Fruit fly (Drosophila melanogaster): ENCODE measurements around the gene Ggt-1.

The Ggt-1 gene

dm6 chrX:18467881-18468280 lies 44.4 kb downstream of the Ggt-1 start (continued):
- TF ChIP-seq Taf1 (GFP tag; IDR thresholded peaks at IDR 0.05) (no peak), inv (GFP tag; IDR thresholded peaks at IDR 0.05; ENCODE audit: partially characterized antibody) (no peak), Sry-δ (GFP tag; optimal IDR thresholded peaks at IDR 0.05) (no peak), psq (GFP tag; optimal IDR thresholded peaks at IDR 0.05) (no peak), CG15479 (GFP tag; optimal IDR thresholded peaks at IDR 0.05) (no peak), tup (GFP tag; optimal IDR thresholded peaks at IDR 0.05) (no peak), CG4730 (GFP tag; IDR thresholded peaks at IDR 0.05) (no peak), CG32772 (GFP tag; IDR thresholded peaks at IDR 0.05) (no peak), CG18262 (tag; optimal IDR thresholded peaks at IDR 0.05) (no peak), ERR (GFP tag; optimal IDR thresholded peaks at IDR 0.05) (no peak), ac (GFP tag; optimal IDR thresholded peaks at IDR 0.05) (no peak), CG1233 (GFP tag; optimal IDR thresholded peaks at IDR 0.05) (no peak), hth (optimal IDR thresholded peaks at IDR 0.05) (no peak), Bteb2 (GFP tag; optimal IDR thresholded peaks at IDR 0.05) (no peak), CG15073 (GFP tag; optimal IDR thresholded peaks at IDR 0.05) (no peak), CG2678 (tag; optimal IDR thresholded peaks at IDR 0.05) (peak; percentile 51), D (optimal IDR thresholded peaks at IDR 0.05) (no peak), D (GFP tag; optimal IDR thresholded peaks at IDR 0.05) (no peak), CG12236 (GFP tag; optimal IDR thresholded peaks at IDR 0.05) (no peak), slp2 (GFP tag; optimal IDR thresholded peaks at IDR 0.05) (no peak), bsh (GFP tag; optimal IDR thresholded peaks at IDR 0.05) (no peak), en (GFP tag; optimal IDR thresholded peaks at IDR 0.05) (no peak), CG7928 (GFP tag; optimal IDR thresholded peaks at IDR 0.05) (no peak), CG33213 (GFP tag; optimal IDR thresholded peaks at IDR 0.05) (no peak), grau (tag; optimal IDR thresholded peaks at IDR 0.05) (no peak), CG43689 (GFP tag; IDR thresholded peaks at IDR 0.05) (no peak), CG12071 (GFP tag; optimal IDR thresholded peaks at IDR 0.05) (no peak), CG17361 (GFP tag; IDR thresholded peaks at IDR 0.05) (no peak), klu (GFP tag; IDR thresholded peaks at IDR 0.05) (0 out of 2 replicates have a peak, but pooled peaks have one; percentile 20), B-H1 (GFP tag; IDR thresholded peaks at IDR 0.05) (no peak), CG8388 (GFP tag; optimal IDR thresholded peaks at IDR 0.05) (no peak), CG6254 (GFP tag; optimal IDR thresholded peaks at IDR 0.05) (no peak), Atf3 (GFP tag; optimal IDR thresholded peaks at IDR 0.05) (no peak), hbn (GFP tag; IDR thresholded peaks at IDR 0.05; ENCODE audit: partially characterized antibody) (no peak), CG10267 (tag; optimal IDR thresholded peaks at IDR 0.05) (no peak), h (optimal IDR thresholded peaks at IDR 0.05) (no peak), Stat92E (GFP tag; optimal IDR thresholded peaks at IDR 0.05) (no peak), Hand (GFP tag; optimal IDR thresholded peaks at IDR 0.05) (peak; percentile 24), abd-A (tag; optimal IDR thresholded peaks at IDR 0.05) (no peak), disco-r (GFP tag; optimal IDR thresholded peaks at IDR 0.05) (no peak), CG10565 (GFP tag; optimal IDR thresholded peaks at IDR 0.05) (no peak), CG11247 (GFP tag; IDR thresholded peaks at IDR 0.05) (no peak), toy (GFP tag; IDR thresholded peaks at IDR 0.05) (no peak), dysf (GFP tag; IDR thresholded peaks at IDR 0.05) (peak; percentile 51), slbo (GFP tag; IDR thresholded peaks at IDR 0.05) (peak; percentile 58), Dad (GFP tag; optimal IDR thresholded peaks at IDR 0.05) (no peak), cg (GFP tag; optimal IDR thresholded peaks at IDR 0.05) (no peak), CG12942 (GFP tag; optimal IDR thresholded peaks at IDR 0.05) (no peak), CTCF (GFP tag; optimal IDR thresholded peaks at IDR 0.05) (no peak), ken (GFP tag; IDR thresholded peaks at IDR 0.05) (no peak), CG10543 (GFP tag; optimal IDR thresholded peaks at IDR 0.05) (no peak), B-H2 (GFP tag; optimal IDR thresholded peaks at IDR 0.05) (no peak), CG10979 (tag; optimal IDR thresholded peaks at IDR 0.05) (no peak), CG6765 (GFP tag; optimal IDR thresholded peaks at IDR 0.05) (no peak)

Measured in whole organism, embryonic.